Worm (Caenorhabditis elegans): ENCODE measurements around the gene col-185.

The col-185 gene

DNA sequence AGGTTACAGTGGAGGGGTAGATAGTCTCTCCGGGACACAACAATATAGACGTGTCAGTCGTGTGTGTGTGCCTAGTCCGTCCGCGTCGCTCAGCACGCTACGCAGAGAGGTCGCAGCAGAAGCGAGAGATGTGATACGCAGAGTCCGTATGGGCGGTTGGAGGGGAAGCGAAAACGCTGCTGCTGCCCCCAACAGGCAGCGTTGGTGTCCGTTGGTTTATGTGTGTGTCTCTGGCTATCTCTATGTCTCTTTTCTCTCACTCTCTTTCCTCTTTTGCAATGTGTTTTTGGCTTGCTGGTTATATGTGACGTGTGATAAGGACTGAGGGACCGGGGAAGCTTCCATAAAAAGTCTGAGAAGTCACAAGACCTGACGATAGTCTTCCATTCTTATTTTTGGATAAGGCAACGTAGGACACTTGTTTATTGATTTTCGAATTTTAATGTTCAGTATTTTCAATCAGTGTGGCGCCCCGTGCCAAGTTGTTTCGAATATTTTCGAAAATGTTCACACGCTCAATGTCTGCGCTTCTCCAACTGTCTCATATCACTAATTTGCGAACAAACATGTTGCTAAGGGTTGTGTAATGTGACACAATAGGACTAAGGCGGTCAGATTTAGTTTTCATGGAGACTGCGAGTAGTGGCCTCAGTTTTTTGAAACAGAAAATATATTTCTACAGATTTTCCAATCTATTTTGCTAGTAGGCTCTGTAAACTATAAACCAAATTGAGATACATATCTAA lies 16.6 kb upstream of the col-185 start, which contains the start of gene pab-2:
Gene pab-2 (minus strand): TSS at position 69 of the 746 bp plus-strand sequence.
- no peak for TF ChIP-seq ZK546.5 (tag; optimal IDR thresholded peaks at IDR 0.05)
- TF ChIP-seq tbx-2 (tag; optimal IDR thresholded peaks at IDR 0.05), result peak; percentile 57
- peak; percentile 33 for TF ChIP-seq nhr-77 (tag; optimal IDR thresholded peaks at IDR 0.05)
- no peak for TF ChIP-seq ztf-11 (tag; optimal IDR thresholded peaks at IDR 0.05)
- peak; percentile 62 for TF ChIP-seq lin-39 (tag; optimal IDR thresholded peaks at IDR 0.05)
- peak; percentile 79 for TF ChIP-seq nfya-1 (tag; optimal IDR thresholded peaks at IDR 0.05; ENCODE audit: insufficient read depth)
- no peak for TF ChIP-seq ama-1 (optimal IDR thresholded peaks at IDR 0.05)
- TF ChIP-seq lsy-12 (tag; optimal IDR thresholded peaks at IDR 0.05), result peak; percentile 75
- TF ChIP-seq ceh-28 (tag; optimal IDR thresholded peaks at IDR 0.05), result peak; percentile 65
- TF ChIP-seq fos-1 (tag; optimal IDR thresholded peaks at IDR 0.05), result peak; percentile 26
- TF ChIP-seq ceh-16 (tag; optimal IDR thresholded peaks at IDR 0.05), result no peak
- peak; percentile 42 for TF ChIP-seq mdl-1 (tag; optimal IDR thresholded peaks at IDR 0.05)
- TF ChIP-seq eor-1 (tag; optimal IDR thresholded peaks at IDR 0.05), result no peak
- TF ChIP-seq nhr-76 (tag; optimal IDR thresholded peaks at IDR 0.05), result no peak
- TF ChIP-seq ceh-9 (tag; optimal IDR thresholded peaks at IDR 0.05), result no peak
- no peak for TF ChIP-seq unc-62 (GFP tag; optimal IDR thresholded peaks at IDR 0.05)
- peak; percentile 97 for TF ChIP-seq hmg-11 (tag; optimal IDR thresholded peaks at IDR 0.05)
- peak; percentile 8 for TF ChIP-seq lin-15B (tag; optimal IDR thresholded peaks at IDR 0.05)
- peak; percentile 75 for TF ChIP-seq pha-4 (tag; optimal IDR thresholded peaks at IDR 0.05)
- TF ChIP-seq nhr-25 (tag; optimal IDR thresholded peaks at IDR 0.05), result peak; percentile 15
- peak; percentile 69 for TF ChIP-seq pqm-1 (tag; optimal IDR thresholded peaks at IDR 0.05)
- TF ChIP-seq fkh-10 (GFP tag; optimal IDR thresholded peaks at IDR 0.05), result no peak
- TF ChIP-seq nhr-237 (tag; optimal IDR thresholded peaks at IDR 0.05), result no peak
- peak; percentile 31 for TF ChIP-seq egl-5 (tag; optimal IDR thresholded peaks at IDR 0.05)
- peak; percentile 34 for TF ChIP-seq R02D3.7 (tag; optimal IDR thresholded peaks at IDR 0.05)
- no peak for TF ChIP-seq fkh-2 (tag; optimal IDR thresholded peaks at IDR 0.05)
- TF ChIP-seq nhr-67 (tag; optimal IDR thresholded peaks at IDR 0.05), result no peak
- peak in 1 of 3 experiments; percentile 33 for TF ChIP-seq elt-3 (tag; optimal IDR thresholded peaks at IDR 0.05)
- TF ChIP-seq nhr-28 (tag; optimal IDR thresholded peaks at IDR 0.05), result no peak
- TF ChIP-seq skn-1 (tag; optimal IDR thresholded peaks at IDR 0.05), result no peak
- TF ChIP-seq egl-27 (tag; optimal IDR thresholded peaks at IDR 0.05), result peak; percentile 6
- TF ChIP-seq unc-39 (tag; optimal IDR thresholded peaks at IDR 0.05), result no peak
- no peak for TF ChIP-seq ztf-4 (tag; optimal IDR thresholded peaks at IDR 0.05)
- TF ChIP-seq zag-1 (tag; optimal IDR thresholded peaks at IDR 0.05), result no peak
- TF ChIP-seq elt-2 (tag; optimal IDR thresholded peaks at IDR 0.05), result peak; percentile 92
- peak; percentile 27 for TF ChIP-seq elt-1 (tag; optimal IDR thresholded peaks at IDR 0.05)
- TF ChIP-seq nhr-43 (tag; optimal IDR thresholded peaks at IDR 0.05; ENCODE audit: poor library complexity, severe bottlenecking), result peak; percentile 83
- TF ChIP-seq jun-1 (tag; optimal IDR thresholded peaks at IDR 0.05), result peak; percentile 73
- no peak for TF ChIP-seq mml-1 (tag; optimal IDR thresholded peaks at IDR 0.05)
- peak; percentile 75 for TF ChIP-seq snpc-4 (tag; optimal IDR thresholded peaks at IDR 0.05)
- no peak for TF ChIP-seq aly-2 (tag; optimal IDR thresholded peaks at IDR 0.05)
- TF ChIP-seq ceh-82 (tag; optimal IDR thresholded peaks at IDR 0.05), result no peak
- TF ChIP-seq sea-2 (GFP tag; optimal IDR thresholded peaks at IDR 0.05), result no peak
- peak; percentile 75 for TF ChIP-seq nhr-23 (tag; optimal IDR thresholded peaks at IDR 0.05)
- TF ChIP-seq nhr-12 (tag; optimal IDR thresholded peaks at IDR 0.05), result no peak
- TF ChIP-seq daf-12 (tag; optimal IDR thresholded peaks at IDR 0.05), result no peak
- peak; percentile 53 for TF ChIP-seq nhr-11 (tag; optimal IDR thresholded peaks at IDR 0.05)

Data from whole organism, L3 larva.